Worm (Caenorhabditis elegans) whole organism, mixed stage, embryonic: Measurements from ENCODE around the gene srd-20.

ENCODE experiments used
- bed-3 ChIP-seq: fragments of 200-800 bp; sonication (Bioruptor generic); optimal IDR thresholded peaks from 3 replicates; lab custom pipeline; 2018; ENCODE audit warnings: mild to moderate bottlenecking, missing genetic modification characterization, moderate library complexity, missing compliant biosample characterization
- mep-1 ChIP-seq: fragments of 150-350 bp; optimal IDR thresholded peaks from 2 replicates; lab custom pipeline; 2017; ENCODE audit warnings: missing biosample characterization, missing genetic modification reagents, missing genetic modification characterization, inconsistent platforms
- nhr-2 ChIP-seq: fragments of 150-350 bp; optimal IDR thresholded peaks from 2 replicates; lab custom pipeline; 2014; ENCODE audit warnings: missing biosample characterization, missing genetic modification characterization
- nhr-237 ChIP-seq: fragments of 150-350 bp; optimal IDR thresholded peaks from 2 replicates; lab custom pipeline; 2014; ENCODE audit warnings: missing biosample characterization, missing genetic modification characterization
- pha-4 ChIP-seq: fragments of 150-350 bp; optimal IDR thresholded peaks from 2 replicates; lab custom pipeline; 2018; ENCODE audit warnings: missing biosample characterization, missing genetic modification reagents, missing genetic modification characterization

DNA sequence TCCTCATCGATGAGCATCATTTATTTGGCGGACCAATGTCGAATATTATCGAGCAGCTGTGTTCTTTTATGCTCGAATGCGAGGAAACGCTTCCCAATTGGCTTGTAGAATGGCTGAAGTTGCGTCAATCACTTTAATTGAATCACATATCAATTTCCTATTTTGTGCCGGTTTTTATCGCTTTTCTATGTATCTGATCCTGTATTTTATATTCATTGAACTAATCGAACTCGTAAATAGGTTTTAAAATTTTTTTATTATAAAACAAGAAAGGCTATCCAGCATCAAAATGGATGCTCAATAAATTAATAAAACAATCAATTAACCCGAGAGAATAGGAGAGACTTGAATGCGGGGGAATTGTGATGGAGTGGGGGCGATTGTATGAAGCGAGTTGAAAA is 43.4 kb downstream of the srd-20 start:
- no peak for TF ChIP-seq nhr-2 (tag; lab: Kevin White, UChicago)
- TF ChIP-seq mep-1 (tag; lab: Kevin White, UChicago): no peak
- no peak for TF ChIP-seq nhr-237 (tag; lab: Kevin White, UChicago)
- TF ChIP-seq bed-3 (GFP tag; lab: Kevin White, UChicago): no peak
- TF ChIP-seq pha-4 (tag; lab: Kevin White, UChicago): no peak
